Worm (Caenorhabditis elegans): ENCODE data around the gene igdb-2.

DNA sequence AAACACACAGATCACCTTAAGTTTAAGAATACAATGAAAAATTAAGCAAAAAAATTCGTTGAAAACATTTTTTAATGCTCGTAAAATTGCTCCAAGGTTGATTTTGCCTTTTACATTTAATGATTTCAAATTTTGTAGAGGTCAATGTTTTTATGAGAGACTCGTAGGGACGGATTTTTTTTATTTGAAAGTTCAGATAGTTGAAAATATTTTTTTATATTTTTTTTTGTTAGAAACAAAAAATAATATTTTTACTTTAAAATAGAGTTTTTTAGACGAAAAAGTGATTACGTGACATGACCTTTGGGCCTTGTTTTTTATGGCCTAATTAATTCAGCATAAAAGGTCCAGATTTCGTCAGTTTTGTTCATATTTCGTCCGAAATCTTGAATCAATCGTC is 13.7 kb upstream of the igdb-2 start, which contains the start of gene smz-1:
- TF ChIP-seq pqm-1 (tag; optimal IDR thresholded peaks at IDR 0.05) (no peak), ceh-2 (tag; optimal IDR thresholded peaks at IDR 0.05) (no peak), rnt-1 (tag; optimal IDR thresholded peaks at IDR 0.05) (no peak), ama-1 (optimal IDR thresholded peaks at IDR 0.05) (no peak), nhr-11 (tag; optimal IDR thresholded peaks at IDR 0.05) (no peak), nfya-1 (tag; optimal IDR thresholded peaks at IDR 0.05) (no peak), zip-5 (tag; optimal IDR thresholded peaks at IDR 0.05) (no peak)
